Fruit fly (Drosophila melanogaster) whole organism, embryonic: ENCODE measurements around the gene Hr78.
A peak's percentile ranks its signal among the peaks of the same experiment; 100 is the strongest.

Experiments used
- CG10654 ChIP-seq: fragments of 200-800 bp; sonication (Bioruptor generic); optimal IDR thresholded peaks from 2 replicates; lab custom pipeline; 2016; ENCODE audit warnings: missing biosample characterization, missing genetic modification characterization
- CG11504 ChIP-seq: fragments of 200-800 bp; sonication (Bioruptor generic); optimal IDR thresholded peaks from 3 replicates; lab custom pipeline; 2019; ENCODE audit warnings: missing biosample characterization, mild to moderate bottlenecking, missing genetic modification characterization, moderate library complexity
- CG11695 ChIP-seq: fragments of 200-800 bp; sonication (Bioruptor generic); IDR thresholded peaks from 3 replicates; pipeline ENCODE4 v1.3.6; 2022; ENCODE audit warnings: missing biosample characterization, missing genetic modification characterization
- CG11723 ChIP-seq: fragments of 200-800 bp; sonication (Bioruptor generic); optimal IDR thresholded peaks from 2 replicates; lab custom pipeline; 2017; ENCODE audit warnings: missing biosample characterization, mild to moderate bottlenecking, missing genetic modification characterization
- CG12236 ChIP-seq: fragments of 200-800 bp; sonication (Bioruptor generic); optimal IDR thresholded peaks from 2 replicates; lab custom pipeline; 2016; ENCODE audit warnings: missing biosample characterization, missing genetic modification characterization
- CG12769 ChIP-seq: fragments of 200-800 bp; sonication (Bioruptor generic); optimal IDR thresholded peaks from 2 replicates; lab custom pipeline; 2019; ENCODE audit warnings: missing biosample characterization, mild to moderate bottlenecking, missing genetic modification characterization, moderate library complexity
- CG13287 ChIP-seq: fragments of 200-800 bp; sonication (Bioruptor generic); IDR thresholded peaks from 2 replicates; pipeline ENCODE4 v1.3.6; 2022; ENCODE audit warnings: missing biosample characterization, missing genetic modification characterization; ENCODE audit not compliant: partially characterized antibody
- CG17568 ChIP-seq: fragments of 200-800 bp; sonication (Bioruptor generic); optimal IDR thresholded peaks from 2 replicates; lab custom pipeline; 2018; ENCODE audit warnings: missing biosample characterization, mild to moderate bottlenecking, missing genetic modification characterization, moderate library complexity
- CG17829 ChIP-seq: fragments of 200-800 bp; optimal IDR thresholded peaks from 2 replicates; lab custom pipeline; 2019; ENCODE audit warnings: missing biosample characterization, mild to moderate bottlenecking, missing genetic modification characterization, moderate library complexity
- CG17912 ChIP-seq: fragments of 200-800 bp; sonication (Bioruptor generic); optimal IDR thresholded peaks from 2 replicates; lab custom pipeline; 2018; ENCODE audit warnings: missing biosample characterization, mild to moderate bottlenecking, missing genetic modification characterization
- CG18619 ChIP-seq: fragments of 200-800 bp; sonication (Bioruptor generic); optimal IDR thresholded peaks from 3 replicates; lab custom pipeline; 2017; ENCODE audit warnings: missing biosample characterization, mild to moderate bottlenecking, missing genetic modification characterization
- CG2116 ChIP-seq: fragments of 200-800 bp; sonication (Bioruptor generic); optimal IDR thresholded peaks from 3 replicates; lab custom pipeline; 2018; ENCODE audit warnings: missing biosample characterization, mild to moderate bottlenecking, missing genetic modification characterization
- CG32532 ChIP-seq: fragments of 200-800 bp; sonication (Bioruptor generic); IDR thresholded peaks from 2 replicates; pipeline ENCODE4 v1.3.6; 2022; ENCODE audit warnings: missing biosample characterization, missing genetic modification characterization
- CG3281 ChIP-seq: fragments of 200-800 bp; sonication (Bioruptor generic); optimal IDR thresholded peaks from 3 replicates; lab custom pipeline; 2017; ENCODE audit warnings: missing biosample characterization, mild to moderate bottlenecking, missing genetic modification characterization
- CG34422 ChIP-seq: fragments of 200-800 bp; sonication (Bioruptor generic); IDR thresholded peaks from 3 replicates; pipeline ENCODE4 v1.3.6; 2022; ENCODE audit warnings: missing biosample characterization, missing genetic modification characterization
- CG7963 ChIP-seq: fragments of 200-800 bp; sonication (Bioruptor generic); IDR thresholded peaks from 3 replicates; pipeline ENCODE4 v1.3.6; 2022; ENCODE audit warnings: missing biosample characterization, missing genetic modification characterization; ENCODE audit not compliant: partially characterized antibody
- CG8944 ChIP-seq: fragments of 200-800 bp; sonication (Bioruptor generic); optimal IDR thresholded peaks from 3 replicates; lab custom pipeline; 2016; ENCODE audit warnings: missing biosample characterization, missing genetic modification characterization
- CG9932 ChIP-seq: fragments of 200-800 bp; sonication (Bioruptor generic); IDR thresholded peaks from 2 replicates; pipeline ENCODE4 v1.3.6; 2022; ENCODE audit warnings: missing biosample characterization, missing genetic modification characterization
- CTCF ChIP-seq: fragments of 200-800 bp; sonication (Bioruptor generic); optimal IDR thresholded peaks from 2 replicates; lab custom pipeline; 2017; ENCODE audit warnings: missing biosample characterization, mild to moderate bottlenecking, missing genetic modification characterization, moderate library complexity
- Chrac-16 ChIP-seq: fragments of 200-800 bp; sonication (Bioruptor generic); optimal IDR thresholded peaks from 3 replicates; lab custom pipeline; 2016; ENCODE audit warnings: missing biosample characterization, missing genetic modification characterization
- Dip3 ChIP-seq: fragments of 200-800 bp; sonication (Bioruptor generic); optimal IDR thresholded peaks from 3 replicates; lab custom pipeline; 2016; ENCODE audit warnings: missing biosample characterization, missing genetic modification characterization
- Dref ChIP-seq: fragments of 200-800 bp; sonication (Bioruptor generic); IDR thresholded peaks from 2 replicates; pipeline ENCODE4 v1.3.6; 2022; ENCODE audit warnings: missing biosample characterization, missing genetic modification characterization
- ERR ChIP-seq: fragments of 200-800 bp; sonication (Bioruptor generic); optimal IDR thresholded peaks from 2 replicates; lab custom pipeline; 2016; ENCODE audit warnings: missing biosample characterization, missing genetic modification characterization
- Gug ChIP-seq: fragments of 200-800 bp; sonication (Bioruptor generic); IDR thresholded peaks from 4 replicates; pipeline ENCODE4 v1.3.6; 2022; ENCODE audit warnings: missing biosample characterization, missing genetic modification characterization
- MBD-R2 ChIP-seq: fragments of 200-800 bp; sonication (Bioruptor generic); IDR thresholded peaks from 2 replicates; pipeline ENCODE4 v1.3.6; 2022; ENCODE audit warnings: missing biosample characterization, missing genetic modification characterization
- Med ChIP-seq: fragments of 200-800 bp; sonication (Bioruptor generic); peaks from one replicate; lab custom pipeline; 2016; ENCODE audit warnings: missing biosample characterization, missing genetic modification characterization, mild to moderate bottlenecking, inconsistent platforms, moderate library complexity
- Myb ChIP-seq: fragments of 200-800 bp; sonication (Bioruptor generic); optimal IDR thresholded peaks from 2 replicates; lab custom pipeline; 2016; ENCODE audit warnings: missing biosample characterization, missing genetic modification characterization
- NK7.1 ChIP-seq: fragments of 200-800 bp; sonication (Bioruptor generic); optimal IDR thresholded peaks from 3 replicates; lab custom pipeline; 2016; ENCODE audit warnings: missing biosample characterization, missing genetic modification characterization
- Nf-YA ChIP-seq: fragments of 200-800 bp; sonication (Bioruptor generic); IDR thresholded peaks from 2 replicates; pipeline ENCODE4 v1.3.6; 2022; ENCODE audit warnings: missing biosample characterization, missing genetic modification characterization
- Rx ChIP-seq: fragments of 200-800 bp; sonication (Bioruptor generic); IDR thresholded peaks from 2 replicates; pipeline ENCODE4 v1.3.6; 2022; ENCODE audit warnings: missing biosample characterization, missing genetic modification characterization
- Ssrp ChIP-seq: fragments of 200-800 bp; sonication (Bioruptor generic); optimal IDR thresholded peaks from 2 replicates; lab custom pipeline; 2018; ENCODE audit warnings: missing biosample characterization, mild to moderate bottlenecking, missing genetic modification characterization, moderate library complexity
- Tbp ChIP-seq: fragments of >200 bp; optimal IDR thresholded peaks from 2 replicates; lab custom pipeline; 2018; ENCODE audit warnings: missing biosample characterization, missing genetic modification characterization
- ato ChIP-seq: fragments of 200-800 bp; sonication (Bioruptor generic); IDR thresholded peaks from 2 replicates; pipeline ENCODE4 v1.3.6; 2022; ENCODE audit warnings: missing biosample characterization, missing genetic modification characterization; ENCODE audit not compliant: partially characterized antibody
- bab2 ChIP-seq: fragments of 200-800 bp; sonication (Bioruptor generic); optimal IDR thresholded peaks from 2 replicates; lab custom pipeline; 2016; ENCODE audit warnings: missing biosample characterization, missing genetic modification characterization
- da ChIP-seq: fragments of 200-800 bp; sonication (Bioruptor generic); optimal IDR thresholded peaks from 2 replicates; lab custom pipeline; 2016; ENCODE audit warnings: missing biosample characterization, missing genetic modification characterization
- emc ChIP-seq: fragments of 200-800 bp; sonication (Bioruptor generic); optimal IDR thresholded peaks from 2 replicates; lab custom pipeline; 2016; ENCODE audit warnings: missing biosample characterization, missing genetic modification characterization
- fd96Cb ChIP-seq: fragments of 200-800 bp; sonication (Bioruptor generic); optimal IDR thresholded peaks from 2 replicates; lab custom pipeline; 2018; ENCODE audit warnings: missing biosample characterization, mild to moderate bottlenecking, missing genetic modification characterization, moderate library complexity
- gro ChIP-seq: fragments of 200-800 bp; sonication (Bioruptor generic); optimal IDR thresholded peaks from 2 replicates; lab custom pipeline; 2016; ENCODE audit warnings: missing biosample characterization, missing genetic modification characterization
- kay ChIP-seq: fragments of 200-800 bp; sonication (Bioruptor generic); optimal IDR thresholded peaks from 2 replicates; lab custom pipeline; 2016; ENCODE audit warnings: missing biosample characterization, missing genetic modification characterization
- ken ChIP-seq: fragments of 200-800 bp; sonication (Bioruptor generic); IDR thresholded peaks from 3 replicates; pipeline ENCODE4 v1.3.6; 2022; ENCODE audit warnings: missing biosample characterization, missing genetic modification characterization
- mld ChIP-seq: fragments of 200-800 bp; sonication (Bioruptor generic); IDR thresholded peaks from 3 replicates; pipeline ENCODE4 v1.3.6; 2022; ENCODE audit warnings: missing biosample characterization, missing genetic modification characterization; ENCODE audit not compliant: partially characterized antibody
- oc ChIP-seq: fragments of 200-800 bp; sonication (Bioruptor generic); optimal IDR thresholded peaks from 2 replicates; lab custom pipeline; 2018; ENCODE audit warnings: missing biosample characterization, mild to moderate bottlenecking, missing genetic modification characterization, moderate library complexity
- pan ChIP-seq, 4 experiments: fragments of >200 bp in 3 of 4; fragments of 200-800 bp in 1 of 4; sonication (Bioruptor generic) in 1 of 4; optimal IDR thresholded peaks in 3 of 4; IDR thresholded peaks in 1 of 4; 2 replicates each; pipeline versions ENCODE4 v1.3.6 to Lab custom; 2017 to 2022; ENCODE audit warnings: missing biosample characterization in 2 of 4, missing genetic modification characterization in 2 of 4, mixed read lengths in 1 of 4
- prd ChIP-seq, 3 experiments: fragments of >200 bp in 2 of 3; fragments of 200-800 bp in 1 of 3; sonication (Bioruptor generic) in 1 of 3; optimal IDR thresholded peaks in 2 of 3; IDR thresholded peaks in 1 of 3; 2 replicates in 2 of 3; 3 replicates in 1 of 3; pipeline versions ENCODE4 v1.3.6 to Lab custom; 2017 to 2022; ENCODE audit warnings: missing biosample characterization in 1 of 3, missing genetic modification characterization in 1 of 3
- rib ChIP-seq: fragments of 200-800 bp; sonication (Bioruptor generic); IDR thresholded peaks from 2 replicates; pipeline ENCODE4 v1.3.6; 2022; ENCODE audit warnings: missing biosample characterization, missing genetic modification characterization
- ro ChIP-seq: fragments of 200-800 bp; sonication (Bioruptor generic); IDR thresholded peaks from 2 replicates; pipeline ENCODE4 v1.3.6; 2022; ENCODE audit warnings: missing biosample characterization, missing genetic modification characterization
- sc ChIP-seq, 3 experiments: fragments of >200 bp in 2 of 3; fragments of 200-800 bp in 1 of 3; sonication (Bioruptor generic) in 1 of 3; optimal IDR thresholded peaks; 2 replicates in 2 of 3; 3 replicates in 1 of 3; lab custom pipeline; 2017; ENCODE audit warnings: mild to moderate bottlenecking in 1 of 3, missing biosample characterization in 1 of 3, missing genetic modification characterization in 1 of 3, missing genetic modification reagents in 1 of 3
- toy ChIP-seq: fragments of 200-800 bp; sonication (Bioruptor generic); IDR thresholded peaks from 2 replicates; pipeline ENCODE4 v1.3.6; 2022; ENCODE audit warnings: missing biosample characterization, missing genetic modification characterization

Hr78 gene

dm6 chr3L:21515823-21516715 is 18.8 kb upstream of the Hr78 start, which contains the start of the genes SAK and Cdk12 (continued):
- no peak for TF ChIP-seq da (GFP tag; lab: Kevin White, UChicago)
- peak; percentile 30 for TF ChIP-seq ERR (GFP tag; lab: Kevin White, UChicago)
- peak; percentile 74 for TF ChIP-seq CG11723 (GFP tag; lab: Kevin White, UChicago)
- TF ChIP-seq Tbp (GFP tag; lab: Kevin White, UChicago) = no peak
- TF ChIP-seq NK7.1 (GFP tag; lab: Kevin White, UChicago) = peak; percentile 13
- peak; percentile 61; the same call in 1 of the 2 replicates for TF ChIP-seq ro (GFP tag; lab: Robert Waterston, UW)
- peak; percentile 89 for TF ChIP-seq CG17829 (tag; lab: Kevin White, UChicago)
- peak; percentile 44 for TF ChIP-seq CG17912 (GFP tag; lab: Kevin White, UChicago)
- peak; percentile 64 for TF ChIP-seq CG10654 (GFP tag; lab: Kevin White, UChicago)
- no peak for TF ChIP-seq prd (optimal IDR thresholded peaks at IDR 0.05; lab: Kevin White, UChicago)
- peak; percentile 90 for TF ChIP-seq prd (GFP tag; IDR thresholded peaks at IDR 0.05; lab: Robert Waterston, UW)
- no peak for TF ChIP-seq ato (GFP tag; lab: Robert Waterston, UW)
- TF ChIP-seq CG34422 (GFP tag; lab: Robert Waterston, UW) = peak; percentile 77
- TF ChIP-seq Myb (GFP tag; lab: Kevin White, UChicago) = peak; percentile 54
- peak; percentile 86 for TF ChIP-seq Ssrp (tag; lab: Kevin White, UChicago)
- TF ChIP-seq fd96Cb (tag; lab: Kevin White, UChicago) = peak; percentile 76
- 0 out of 3 replicates have a peak, but pooled peaks have one; percentile 32 for TF ChIP-seq CG7963
- peak; percentile 86 for TF ChIP-seq Chrac-16 (GFP tag; lab: Kevin White, UChicago)
- TF ChIP-seq CG8944 (GFP tag; lab: Kevin White, UChicago) = peak; percentile 65
- TF ChIP-seq bab2 = peak; percentile 58
- TF ChIP-seq CG12236 (GFP tag; lab: Kevin White, UChicago) = no peak
- peak; percentile 48 for TF ChIP-seq CG17568 (GFP tag; lab: Kevin White, UChicago)
- TF ChIP-seq pan (optimal IDR thresholded peaks at IDR 0.05; lab: Kevin White, UChicago) = no peak
- TF ChIP-seq pan (GFP tag; optimal IDR thresholded peaks at IDR 0.05 in 1 of 2, IDR thresholded peaks at IDR 0.05 in 1 of 2) = peak in 1 of 2 experiments; percentile 84
- peak; percentile 89 for TF ChIP-seq CG3281 (GFP tag; lab: Kevin White, UChicago)
- peak; percentile 83 for TF ChIP-seq kay
- TF ChIP-seq sc (optimal IDR thresholded peaks at IDR 0.05; lab: Kevin White, UChicago) = no peak
- peak; percentile 77 for TF ChIP-seq sc (GFP tag; optimal IDR thresholded peaks at IDR 0.05; lab: Kevin White, UChicago)
- peak; percentile 47; the same call in 1 of the 2 replicates for TF ChIP-seq toy (GFP tag; lab: Robert Waterston, UW)
- TF ChIP-seq CG2116 (GFP tag; lab: Kevin White, UChicago) = peak; percentile 74
- TF ChIP-seq gro (GFP tag; lab: Kevin White, UChicago) = no peak
- TF ChIP-seq oc (tag; lab: Kevin White, UChicago) = peak; percentile 71
- peak; percentile 50 for TF ChIP-seq Dref (GFP tag; lab: Robert Waterston, UW)
- TF ChIP-seq Gug (GFP tag; lab: Robert Waterston, UW) = peak; percentile 87
- TF ChIP-seq rib (GFP tag; lab: Robert Waterston, UW) = peak; percentile 64; the same call in 1 of the 2 replicates
- no peak for TF ChIP-seq emc (GFP tag; lab: Kevin White, UChicago)
- peak; percentile 88 for TF ChIP-seq CG11504
- TF ChIP-seq MBD-R2 (GFP tag; lab: Robert Waterston, UW) = peak; percentile 60
- peak; percentile 59 for TF ChIP-seq CG13287 (GFP tag; lab: Robert Waterston, UW)
- TF ChIP-seq ken (GFP tag; lab: Robert Waterston, UW) = peak; percentile 72
- TF ChIP-seq CG11695 = peak; percentile 75
- TF ChIP-seq CG12769 = peak; percentile 72
- TF ChIP-seq Med (GFP tag; lab: Kevin White, UChicago) = peak; percentile 86
- TF ChIP-seq CG9932 (GFP tag; lab: Robert Waterston, UW) = peak; percentile 90
- TF ChIP-seq CG18619 (GFP tag; lab: Kevin White, UChicago) = peak; percentile 87
- TF ChIP-seq Nf-YA (GFP tag; lab: Robert Waterston, UW) = no peak
- peak; percentile 39 for TF ChIP-seq CTCF (GFP tag; lab: Kevin White, UChicago)
- no peak for TF ChIP-seq mld (GFP tag; lab: Robert Waterston, UW)
- peak; percentile 71 for TF ChIP-seq Dip3 (GFP tag; lab: Kevin White, UChicago)
- peak; percentile 87 for TF ChIP-seq CG32532 (GFP tag; lab: Robert Waterston, UW)
- peak; percentile 80 for TF ChIP-seq Rx (GFP tag; lab: Robert Waterston, UW)
